Fruit fly (Drosophila melanogaster): Measurements from ENCODE around the gene CG32603.

CG32603 gene

DNA sequence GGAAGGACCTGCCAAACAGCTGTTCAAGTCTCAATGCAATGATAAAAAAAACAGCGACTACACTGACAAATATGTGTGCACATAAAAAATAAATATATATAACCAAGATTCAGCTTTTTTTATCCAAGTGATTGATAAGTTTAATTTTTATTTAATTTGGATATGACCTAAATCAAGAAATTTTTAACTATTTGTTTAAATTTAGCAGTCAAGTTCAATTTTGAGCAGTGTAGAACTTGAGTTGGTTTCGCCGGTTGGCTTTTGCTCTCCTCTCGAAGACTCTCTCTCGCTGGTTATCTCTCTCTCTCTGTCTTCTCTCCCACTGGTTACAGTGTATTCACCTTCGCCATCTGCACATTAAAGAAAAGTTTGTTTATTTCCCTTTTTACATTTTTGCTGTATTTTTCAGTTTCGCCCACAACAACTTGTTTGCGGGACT, 33.7 kb downstream of the CG32603 start (continued):
- TF ChIP-seq Stat92E (GFP tag; optimal IDR thresholded peaks at IDR 0.05) (peak in 1 of 3 experiments; percentile 8), Hr78 (GFP tag; optimal IDR thresholded peaks at IDR 0.05) (peak in 1 of 2 experiments; percentile 53), usp (GFP tag; optimal IDR thresholded peaks at IDR 0.05) (no peak), CG17568 (GFP tag; optimal IDR thresholded peaks at IDR 0.05) (peak; percentile 69), cas (GFP tag; IDR thresholded peaks at IDR 0.05) (peak; percentile 52; the same call in 1 of the 2 replicates), CG14965 (GFP tag; optimal IDR thresholded peaks at IDR 0.05; ENCODE audit: borderline replicate concordance) (no peak), Spps (tag; optimal IDR thresholded peaks at IDR 0.05) (peak; percentile 81), CG2199 (GFP tag; IDR thresholded peaks at IDR 0.05) (peak; percentile 50; the same call in 1 of the 3 replicates), pnt (GFP tag; optimal IDR thresholded peaks at IDR 0.05) (peak; percentile 73), C15 (GFP tag; IDR thresholded peaks at IDR 0.05) (peak; percentile 81; the same call in 2 of the 3 replicates), Doc2 (GFP tag; IDR thresholded peaks at IDR 0.05) (peak; percentile 54; the same call in 1 of the 2 replicates), sens-2 (GFP tag; IDR thresholded peaks at IDR 0.05) (peak; percentile 71), sr (GFP tag; IDR thresholded peaks at IDR 0.05) (no peak), dmrt99B (tag; optimal IDR thresholded peaks at IDR 0.05) (peak; percentile 92), dpn (GFP tag; optimal IDR thresholded peaks at IDR 0.05) (peak; percentile 83 to 86), CG33213 (GFP tag; optimal IDR thresholded peaks at IDR 0.05) (peak; percentile 13), repo (GFP tag; optimal IDR thresholded peaks at IDR 0.05) (peak; percentile 35), CG17361 (GFP tag; IDR thresholded peaks at IDR 0.05) (peak; percentile 92), CG17385 (GFP tag; optimal IDR thresholded peaks at IDR 0.05) (peak; percentile 84), CG31441 (GFP tag; IDR thresholded peaks at IDR 0.05) (peak; percentile 96), CG3995 (GFP tag; optimal IDR thresholded peaks at IDR 0.05) (peak; percentile 29), lmd (GFP tag; IDR thresholded peaks at IDR 0.05) (peak; percentile 91), CG8281 (tag; optimal IDR thresholded peaks at IDR 0.05) (peak; percentile 55), CG12155 (GFP tag; optimal IDR thresholded peaks at IDR 0.05) (peak; percentile 88), Doc3 (GFP tag; IDR thresholded peaks at IDR 0.05; ENCODE audit: partially characterized antibody) (no peak), CG6272 (GFP tag; IDR thresholded peaks at IDR 0.05) (peak; percentile 64), chn (GFP tag; optimal IDR thresholded peaks at IDR 0.05) (peak; percentile 55), CG10979 (tag; optimal IDR thresholded peaks at IDR 0.05) (peak; percentile 92), ro (GFP tag; IDR thresholded peaks at IDR 0.05) (peak; percentile 66; the same call in 1 of the 2 replicates), Pdp1 (GFP tag; optimal IDR thresholded peaks at IDR 0.05) (peak; percentile 74 to 77), gro (GFP tag; optimal IDR thresholded peaks at IDR 0.05) (no peak), maf-S (GFP tag; optimal IDR thresholded peaks at IDR 0.05) (peak; percentile 67), CG11247 (GFP tag; IDR thresholded peaks at IDR 0.05) (peak; percentile 79), ara (GFP tag; IDR thresholded peaks at IDR 0.05) (peak; percentile 82), CG1792 (GFP tag; optimal IDR thresholded peaks at IDR 0.05) (peak; percentile 49), CG9817 (tag; optimal IDR thresholded peaks at IDR 0.05) (peak; percentile 80), toy (GFP tag; IDR thresholded peaks at IDR 0.05) (peak; percentile 69), CG12744 (GFP tag; optimal IDR thresholded peaks at IDR 0.05) (peak; percentile 66), Vsx1 (GFP tag; optimal IDR thresholded peaks at IDR 0.05) (peak; percentile 58), Neu2 (GFP tag; optimal IDR thresholded peaks at IDR 0.05; ENCODE audit: borderline replicate concordance) (no peak), Deaf1 (tag; optimal IDR thresholded peaks at IDR 0.05) (peak; percentile 67), CG8359 (GFP tag; optimal IDR thresholded peaks at IDR 0.05; ENCODE audit: borderline replicate concordance) (peak; percentile 74), Hr51 (GFP tag; optimal IDR thresholded peaks at IDR 0.05) (peak; percentile 72 to 94), CG10431 (GFP tag; optimal IDR thresholded peaks at IDR 0.05) (no peak), gcm2 (GFP tag; optimal IDR thresholded peaks at IDR 0.05) (peak; percentile 60), CrebB (tag; optimal IDR thresholded peaks at IDR 0.05) (peak; percentile 72), da (GFP tag; optimal IDR thresholded peaks at IDR 0.05) (peak; percentile 53), Six4 (GFP tag; optimal IDR thresholded peaks at IDR 0.05) (peak; percentile 82), phol (tag; optimal IDR thresholded peaks at IDR 0.05) (peak; percentile 91), dysf (GFP tag; IDR thresholded peaks at IDR 0.05) (peak; percentile 93)
